Fruit fly (Drosophila melanogaster): ENCODE measurements around the gene CG10175.

- TF ChIP-seq Pif1B (GFP tag; optimal IDR thresholded peaks at IDR 0.05) = no peak
- TF ChIP-seq CG8301 (tag; optimal IDR thresholded peaks at IDR 0.05) = no peak
- no peak for TF ChIP-seq Snoo (tag; optimal IDR thresholded peaks at IDR 0.05)
- TF ChIP-seq CG34367 (tag; optimal IDR thresholded peaks at IDR 0.05) = no peak
- no peak for TF ChIP-seq CG10348 (GFP tag; IDR thresholded peaks at IDR 0.05)
- no peak for TF ChIP-seq CG15710 (tag; optimal IDR thresholded peaks at IDR 0.05)
- no peak for TF ChIP-seq Pif1A (GFP tag; optimal IDR thresholded peaks at IDR 0.05)
- TF ChIP-seq EcR (GFP tag; optimal IDR thresholded peaks at IDR 0.05) = no peak
Observed at dm6 chr3R:23576618-23577017, 45.8 kb upstream of the CG10175 start.
